Fruit fly (Drosophila melanogaster) whole organism, prepupa: ENCODE data around the gene RpL7-like.
A peak's percentile ranks its signal among the peaks of the same experiment; 100 is the strongest.

Experiments
- Blimp-1 ChIP-seq: fragments of 200-800 bp; sonication (Bioruptor generic); optimal IDR thresholded peaks from 3 replicates; lab custom pipeline; 2017; ENCODE audit warnings: missing biosample characterization, missing genetic modification characterization, mild to moderate bottlenecking, moderate library complexity, missing genetic modification reagents
- CG10631 ChIP-seq: fragments of 200-800 bp; sonication (Bioruptor generic); optimal IDR thresholded peaks from 2 replicates; lab custom pipeline; 2016; ENCODE audit warnings: missing biosample characterization, missing genetic modification characterization
- CG15336 ChIP-seq: fragments of 200-800 bp; sonication (Bioruptor generic); IDR thresholded peaks from 2 replicates; pipeline ENCODE4 v1.3.6; 2022; ENCODE audit warnings: missing biosample characterization, missing genetic modification characterization
- CG3032 ChIP-seq: fragments of 200-800 bp; optimal IDR thresholded peaks from 2 replicates; lab custom pipeline; 2019; ENCODE audit warnings: missing biosample characterization, mild to moderate bottlenecking, missing genetic modification characterization, moderate library complexity
- CG31627 ChIP-seq: fragments of 200-800 bp; sonication (Bioruptor generic); optimal IDR thresholded peaks from 3 replicates; lab custom pipeline; 2016; ENCODE audit warnings: missing biosample characterization, missing genetic modification characterization
- CG3919 ChIP-seq: fragments of 200-800 bp; sonication (Bioruptor generic); optimal IDR thresholded peaks from 3 replicates; lab custom pipeline; 2016; ENCODE audit warnings: missing biosample characterization, missing genetic modification characterization
- CG4318 ChIP-seq: fragments of 200-800 bp; sonication (Bioruptor generic); optimal IDR thresholded peaks from 3 replicates; lab custom pipeline; 2017; ENCODE audit warnings: missing biosample characterization, mild to moderate bottlenecking, missing genetic modification characterization
- CG6163 ChIP-seq: fragments of 200-800 bp; sonication (Bioruptor generic); IDR thresholded peaks from 3 replicates; pipeline ENCODE4 v1.3.6; 2022; ENCODE audit warnings: missing biosample characterization, missing genetic modification characterization
- CG6276 ChIP-seq: fragments of 200-800 bp; sonication (Bioruptor generic); optimal IDR thresholded peaks from 2 replicates; lab custom pipeline; 2017; ENCODE audit warnings: missing biosample characterization, mild to moderate bottlenecking, missing genetic modification characterization
- CG6792 ChIP-seq: fragments of 200-800 bp; sonication (Bioruptor generic); optimal IDR thresholded peaks from 3 replicates; lab custom pipeline; 2016; ENCODE audit warnings: missing biosample characterization, missing genetic modification characterization
- CG6808 ChIP-seq: fragments of 200-800 bp; sonication (Bioruptor generic); optimal IDR thresholded peaks from 3 replicates; lab custom pipeline; 2017; ENCODE audit warnings: missing biosample characterization, missing genetic modification characterization, mild to moderate bottlenecking, moderate library complexity, missing genetic modification reagents
- CG6854 ChIP-seq: fragments of 200-800 bp; sonication (Bioruptor generic); optimal IDR thresholded peaks from 2 replicates; lab custom pipeline; 2017; ENCODE audit warnings: missing biosample characterization, mild to moderate bottlenecking, missing genetic modification characterization
- CG7368 ChIP-seq: fragments of 200-800 bp; sonication (Bioruptor generic); optimal IDR thresholded peaks from 3 replicates; lab custom pipeline; 2016; ENCODE audit warnings: missing biosample characterization, missing genetic modification characterization
- CG8119 ChIP-seq: fragments of 200-800 bp; sonication (Bioruptor generic); IDR thresholded peaks from 3 replicates; pipeline ENCODE4 v1.3.6; 2022; ENCODE audit warnings: missing biosample characterization, missing genetic modification characterization
- CG8319 ChIP-seq: fragments of 200-800 bp; sonication (Bioruptor generic); optimal IDR thresholded peaks from 3 replicates; lab custom pipeline; 2016; ENCODE audit warnings: missing biosample characterization, missing genetic modification characterization
- CG8632 ChIP-seq: fragments of 200-800 bp; sonication (Bioruptor generic); optimal IDR thresholded peaks from 3 replicates; lab custom pipeline; 2016; ENCODE audit warnings: missing biosample characterization, missing genetic modification characterization
- CG9139 ChIP-seq: fragments of 200-800 bp; sonication (Bioruptor generic); optimal IDR thresholded peaks from 3 replicates; lab custom pipeline; 2017; ENCODE audit warnings: missing biosample characterization, mild to moderate bottlenecking, missing genetic modification characterization
- Eip75B ChIP-seq: fragments of 200-800 bp; sonication (Bioruptor generic); optimal IDR thresholded peaks from 3 replicates; lab custom pipeline; 2016; ENCODE audit warnings: missing biosample characterization, missing genetic modification characterization
- Eip78C ChIP-seq: fragments of 200-800 bp; sonication (Bioruptor generic); peaks from one replicate; lab custom pipeline; 2016; ENCODE audit warnings: missing biosample characterization, missing genetic modification characterization
- Eip93F ChIP-seq: fragments of 200-800 bp; sonication (Bioruptor generic); optimal IDR thresholded peaks from 2 replicates; lab custom pipeline; 2016; ENCODE audit warnings: missing biosample characterization, mild to moderate bottlenecking, missing genetic modification characterization
- Ets96B ChIP-seq: fragments of 200-800 bp; optimal IDR thresholded peaks from 2 replicates; lab custom pipeline; 2019; ENCODE audit warnings: missing biosample characterization, mild to moderate bottlenecking, missing genetic modification characterization, moderate library complexity
- Gug ChIP-seq: fragments of 200-800 bp; sonication (Bioruptor generic); IDR thresholded peaks from 2 replicates; pipeline ENCODE4 v1.3.6; 2022; ENCODE audit warnings: missing biosample characterization, missing genetic modification characterization
- Hr4 ChIP-seq: fragments of 200-800 bp; sonication (Bioruptor generic); optimal IDR thresholded peaks from 3 replicates; lab custom pipeline; 2016; ENCODE audit warnings: missing biosample characterization, missing genetic modification characterization
- Lpt ChIP-seq: fragments of 200-800 bp; sonication (Bioruptor generic); optimal IDR thresholded peaks from 3 replicates; lab custom pipeline; 2016; ENCODE audit warnings: missing biosample characterization, missing genetic modification characterization
- Met ChIP-seq: fragments of 200-800 bp; sonication (Bioruptor generic); optimal IDR thresholded peaks from 3 replicates; lab custom pipeline; 2016; ENCODE audit warnings: missing biosample characterization, missing genetic modification characterization
- Sox102F ChIP-seq: fragments of 200-800 bp; sonication (Bioruptor generic); optimal IDR thresholded peaks from 2 replicates; lab custom pipeline; 2016; ENCODE audit warnings: missing biosample characterization, mild to moderate bottlenecking, missing genetic modification characterization
- Sox15 ChIP-seq: fragments of 200-800 bp; sonication (Bioruptor generic); optimal IDR thresholded peaks from 3 replicates; lab custom pipeline; 2016; ENCODE audit warnings: missing biosample characterization, missing genetic modification characterization
- achi ChIP-seq: fragments of 200-800 bp; sonication (Bioruptor generic); optimal IDR thresholded peaks from 3 replicates; lab custom pipeline; 2016; ENCODE audit warnings: missing biosample characterization, missing genetic modification characterization
- cyc ChIP-seq: fragments of 200-800 bp; sonication (Bioruptor generic); optimal IDR thresholded peaks from 3 replicates; lab custom pipeline; 2016; ENCODE audit warnings: missing biosample characterization, missing genetic modification characterization
- dsx ChIP-seq: fragments of 200-800 bp; optimal IDR thresholded peaks from 3 replicates; lab custom pipeline; 2019; ENCODE audit warnings: missing biosample characterization, mild to moderate bottlenecking, missing genetic modification characterization, moderate library complexity; ENCODE audit not compliant: poor library complexity, severe bottlenecking
- esn ChIP-seq: fragments of 200-800 bp; sonication (Bioruptor generic); optimal IDR thresholded peaks from 2 replicates; lab custom pipeline; 2016; ENCODE audit warnings: missing biosample characterization, mild to moderate bottlenecking, missing genetic modification characterization, moderate library complexity
- fd59A ChIP-seq: fragments of 200-800 bp; sonication (Bioruptor generic); optimal IDR thresholded peaks from 2 replicates; lab custom pipeline; 2017; ENCODE audit warnings: missing biosample characterization, mild to moderate bottlenecking, missing genetic modification characterization, missing genetic modification reagents
- fkh ChIP-seq: fragments of 200-800 bp; sonication (Bioruptor generic); optimal IDR thresholded peaks from 3 replicates; lab custom pipeline; 2017; ENCODE audit warnings: missing biosample characterization, mild to moderate bottlenecking, missing genetic modification characterization, moderate library complexity
- lz ChIP-seq: fragments of 200-800 bp; sonication (Bioruptor generic); optimal IDR thresholded peaks from 3 replicates; lab custom pipeline; 2016; ENCODE audit warnings: missing biosample characterization, missing genetic modification characterization
- net ChIP-seq: fragments of 200-800 bp; sonication (Bioruptor generic); optimal IDR thresholded peaks from 3 replicates; lab custom pipeline; 2016; ENCODE audit warnings: missing biosample characterization, missing genetic modification characterization
- salr ChIP-seq, 2 experiments: fragments of 200-800 bp; sonication (Bioruptor generic); optimal IDR thresholded peaks; 3 replicates each; lab custom pipeline; 2016 to 2018; ENCODE audit warnings: missing biosample characterization in 2 of 2, missing genetic modification characterization in 2 of 2, mild to moderate bottlenecking in 1 of 2
- spab ChIP-seq: fragments of 200-800 bp; sonication (Bioruptor generic); optimal IDR thresholded peaks from 2 replicates; lab custom pipeline; 2017; ENCODE audit warnings: missing biosample characterization, mild to moderate bottlenecking, missing genetic modification characterization, missing genetic modification reagents
- ss ChIP-seq, 2 experiments: fragments of 200-800 bp; sonication (Bioruptor generic); optimal IDR thresholded peaks; 2 replicates in 1 of 2; 3 replicates in 1 of 2; lab custom pipeline; 2017 to 2018; ENCODE audit warnings: mild to moderate bottlenecking in 2 of 2, missing biosample characterization in 2 of 2, missing genetic modification characterization in 2 of 2, moderate library complexity in 1 of 2
- svp ChIP-seq: fragments of 200-800 bp; sonication (Bioruptor generic); peaks from one replicate; lab custom pipeline; 2016; ENCODE audit warnings: missing biosample characterization, missing genetic modification characterization
- topi ChIP-seq: fragments of 200-800 bp; sonication (Bioruptor generic); optimal IDR thresholded peaks from 3 replicates; lab custom pipeline; 2016; ENCODE audit warnings: missing biosample characterization, missing genetic modification characterization
- vri ChIP-seq: fragments of 200-800 bp; sonication (Bioruptor generic); optimal IDR thresholded peaks from 3 replicates; lab custom pipeline; 2016; ENCODE audit warnings: missing biosample characterization, mild to moderate bottlenecking, missing genetic modification characterization

Gene RpL7-like

DNA sequence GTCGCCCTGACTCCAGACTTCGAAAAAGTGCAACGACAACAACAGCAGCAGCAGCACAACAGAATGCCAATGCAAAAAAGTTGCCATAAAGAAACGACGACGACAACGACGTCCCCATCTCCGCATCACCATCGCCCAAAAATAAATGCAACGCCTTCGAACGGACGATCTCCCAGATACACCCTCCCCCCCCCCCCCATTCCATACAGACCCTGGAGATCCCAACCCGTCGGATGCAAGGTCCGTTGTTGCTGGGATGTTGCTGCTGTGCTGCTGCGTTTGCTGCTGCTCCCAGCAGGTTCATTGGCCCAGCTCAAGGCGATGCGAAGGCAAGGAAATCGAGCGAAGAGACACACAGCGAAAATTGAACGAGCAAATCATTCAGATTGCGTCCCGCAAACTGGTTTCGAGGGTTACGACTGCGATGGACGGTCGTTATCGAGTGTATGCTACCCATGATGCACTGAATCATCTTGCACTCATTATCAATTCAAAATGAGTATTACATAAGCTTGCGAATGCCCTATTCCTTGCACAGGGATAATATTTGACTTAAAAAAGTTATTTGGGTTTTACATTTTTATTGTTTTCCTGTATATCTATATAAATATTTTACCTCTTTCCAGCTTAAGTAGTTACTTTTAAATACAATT is 42.3 kb upstream of the RpL7-like start (continued):
- TF ChIP-seq Blimp-1: peak; percentile 59
- peak; percentile 69 for TF ChIP-seq Met (GFP tag; lab: Kevin White, UChicago)
- no peak for TF ChIP-seq lz (GFP tag; lab: Kevin White, UChicago)
- TF ChIP-seq Ets96B (tag; lab: Kevin White, UChicago): peak; percentile 37
- TF ChIP-seq CG6808: peak; percentile 81
- TF ChIP-seq svp (GFP tag; lab: Kevin White, UChicago): peak; percentile 98
- TF ChIP-seq CG8319: no peak
- TF ChIP-seq esn (GFP tag; lab: Kevin White, UChicago): no peak
- TF ChIP-seq CG9139 (GFP tag; lab: Kevin White, UChicago): peak; percentile 80
- TF ChIP-seq Hr4 (GFP tag; lab: Kevin White, UChicago): no peak
- peak; percentile 78 for TF ChIP-seq Lpt (GFP tag; lab: Kevin White, UChicago)
- peak; percentile 80 to 84 for TF ChIP-seq ss (GFP tag; optimal IDR thresholded peaks at IDR 0.05; lab: Kevin White, UChicago)
- no peak for TF ChIP-seq cyc (GFP tag; lab: Kevin White, UChicago)
- no peak for TF ChIP-seq net (GFP tag; lab: Kevin White, UChicago)
- no peak for TF ChIP-seq CG15336 (GFP tag; lab: Robert Waterston, UW)

DNA sequence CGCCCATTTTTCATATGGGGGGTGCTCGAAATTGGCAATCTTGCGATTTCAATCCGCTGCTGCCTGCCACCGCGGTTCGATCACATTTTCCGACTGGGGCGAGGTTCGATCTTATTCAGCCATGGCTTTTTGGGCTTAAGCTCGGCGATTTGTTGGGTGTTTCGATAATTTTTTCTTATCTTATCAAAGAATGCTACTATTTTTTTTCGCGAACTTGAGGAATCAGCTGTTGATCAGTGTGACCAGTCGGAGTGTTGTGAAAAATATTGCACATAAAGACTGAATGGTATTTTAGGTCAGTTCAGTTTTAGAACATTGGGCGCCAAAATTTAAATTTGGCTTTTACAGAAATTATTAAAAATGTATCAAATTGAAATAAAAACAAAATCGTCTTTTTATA is 35.4 kb upstream of the RpL7-like start, which contains the start of gene Wdr81:
Gene Wdr81, minus strand, starts transcription at position 226 of the 400 bp plus-strand sequence.
- TF ChIP-seq topi (no peak), Eip93F (GFP tag; lab: Kevin White, UChicago) (no peak)

DNA sequence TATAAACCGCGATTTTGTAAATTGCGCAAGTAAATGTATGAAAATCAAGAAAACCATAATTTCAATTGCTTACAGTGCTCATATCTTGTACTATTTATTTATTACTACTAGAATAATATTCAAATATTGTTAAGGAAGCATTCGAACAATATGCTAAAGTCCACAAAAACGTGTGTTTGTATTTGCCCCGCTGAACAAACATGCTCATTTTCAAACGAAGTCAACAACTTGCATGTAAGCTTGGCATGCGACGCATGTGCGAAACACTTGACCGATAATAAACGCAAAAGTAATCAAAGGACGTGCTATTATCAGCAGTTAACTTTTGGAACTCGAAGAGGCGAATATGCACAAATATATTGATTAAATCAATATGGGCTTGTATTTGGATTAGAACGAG is 34.9 kb upstream of the RpL7-like start:
- peak; percentile 5 for TF ChIP-seq esn (GFP tag; lab: Kevin White, UChicago)
- no peak for TF ChIP-seq CG6792 (GFP tag; lab: Kevin White, UChicago)
- peak; percentile 68 for TF ChIP-seq fkh
- TF ChIP-seq Sox102F (GFP tag; lab: Kevin White, UChicago): no peak
- no peak for TF ChIP-seq CG8119 (GFP tag; lab: Robert Waterston, UW)
- no peak for TF ChIP-seq CG8319
- no peak for TF ChIP-seq CG6808
- no peak for TF ChIP-seq CG31627 (GFP tag; lab: Kevin White, UChicago)
- no peak for TF ChIP-seq spab (GFP tag; lab: Kevin White, UChicago)
- no peak for TF ChIP-seq CG8632 (GFP tag; lab: Kevin White, UChicago)
- no peak for TF ChIP-seq dsx (GFP tag; lab: Kevin White, UChicago)
- no peak for TF ChIP-seq CG6276 (GFP tag; lab: Kevin White, UChicago)
- TF ChIP-seq topi: no peak
- peak; percentile 17 for TF ChIP-seq Eip78C (GFP tag; lab: Kevin White, UChicago)
- no peak for TF ChIP-seq salr (GFP tag; optimal IDR thresholded peaks at IDR 0.05; lab: Kevin White, UChicago)
- peak; percentile 38 for TF ChIP-seq vri (GFP tag; lab: Kevin White, UChicago)
- TF ChIP-seq CG6854 (GFP tag; lab: Kevin White, UChicago): no peak
- TF ChIP-seq ss (GFP tag; optimal IDR thresholded peaks at IDR 0.05; lab: Kevin White, UChicago): no peak

DNA sequence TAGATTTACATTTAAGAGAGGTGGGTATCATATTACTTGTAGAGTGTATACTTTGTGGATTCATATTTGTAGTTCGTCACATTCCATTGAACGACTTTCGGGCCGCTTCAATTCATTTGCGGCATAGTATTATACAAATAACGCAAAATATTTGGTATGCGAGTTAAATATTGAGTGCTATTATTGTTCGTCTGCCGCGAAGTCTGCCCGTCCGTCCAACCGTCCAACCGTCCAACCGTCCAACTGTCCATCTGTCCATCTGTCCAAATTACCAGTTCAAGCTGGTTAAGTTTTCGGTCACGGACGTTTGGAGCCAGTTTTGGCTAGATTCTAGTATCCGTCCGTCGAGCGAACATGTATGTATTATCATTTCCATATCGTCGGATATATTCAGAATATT is 32.0 kb upstream of the RpL7-like start:
- TF ChIP-seq net (GFP tag; lab: Kevin White, UChicago) (no peak), cyc (GFP tag; lab: Kevin White, UChicago) (no peak)

DNA sequence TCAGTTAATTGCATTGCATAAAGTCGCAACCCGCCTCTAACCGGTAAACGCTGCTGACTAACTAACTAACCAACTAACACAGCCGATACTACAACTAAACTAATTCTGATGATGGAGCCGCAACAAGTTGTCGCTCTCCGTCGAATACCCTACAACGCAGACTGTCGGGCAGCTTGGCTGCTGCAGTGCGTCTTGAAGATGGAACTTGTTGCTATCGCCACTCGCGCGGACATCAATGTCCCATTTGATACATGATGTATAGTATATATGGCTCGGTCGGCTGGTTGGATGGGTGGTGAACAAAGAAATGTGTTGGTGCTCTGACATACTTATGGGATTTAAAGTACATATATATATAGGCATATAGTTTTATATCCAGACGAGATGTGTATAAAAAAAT is 30.6 kb upstream of the RpL7-like start:
- TF ChIP-seq CG8632 (GFP tag; lab: Kevin White, UChicago) (no peak), salr (GFP tag; optimal IDR thresholded peaks at IDR 0.05; lab: Kevin White, UChicago) (peak in 1 of 2 experiments; percentile 35), CG10631 (GFP tag; lab: Kevin White, UChicago) (peak; percentile 22), fd59A (GFP tag; lab: Kevin White, UChicago) (peak; percentile 25), Sox15 (GFP tag; lab: Kevin White, UChicago) (no peak), Eip75B (GFP tag; lab: Kevin White, UChicago) (peak; percentile 4), esn (GFP tag; lab: Kevin White, UChicago) (peak; percentile 51), Lpt (GFP tag; lab: Kevin White, UChicago) (peak; percentile 31), achi (GFP tag; lab: Kevin White, UChicago) (peak; percentile 8), CG3032 (tag; lab: Kevin White, UChicago) (peak; percentile 38), Gug (GFP tag; lab: Robert Waterston, UW) (no peak), CG6163 (GFP tag; lab: Robert Waterston, UW) (peak; percentile 54; the same call in 2 of the 3 replicates), CG3919 (GFP tag; lab: Kevin White, UChicago) (peak; percentile 42), CG7368 (GFP tag; lab: Kevin White, UChicago) (no peak), topi (peak; percentile 11), net (GFP tag; lab: Kevin White, UChicago) (peak; percentile 49), CG6792 (GFP tag; lab: Kevin White, UChicago) (no peak), CG6808 (peak; percentile 33), vri (GFP tag; lab: Kevin White, UChicago) (no peak), CG4318 (GFP tag; lab: Kevin White, UChicago) (no peak), CG15336 (GFP tag; lab: Robert Waterston, UW) (peak; percentile 49), svp (GFP tag; lab: Kevin White, UChicago) (peak; percentile 55)
